Fruit fly (Drosophila melanogaster): ENCODE results near the gene Ncc69.

dm6 chr3L:12391240-12391843, at the start of gene Ncc69:
- TF ChIP-seq CG9876 (GFP tag; optimal IDR thresholded peaks at IDR 0.05) (no peak), Hr39 (optimal IDR thresholded peaks at IDR 0.05) (no peak), CG31388 (GFP tag; optimal IDR thresholded peaks at IDR 0.05) (no peak)

Measured in whole organism, embryonic.